Worm (Caenorhabditis elegans) whole organism, early embryonic: ENCODE data around the gene str-7.

Source experiments
- F13C5.2 ChIP-seq: sonication (generic microtip); optimal IDR thresholded peaks from 2 replicates; lab custom pipeline; 2017; ENCODE audit warnings: mild to moderate bottlenecking, missing genetic modification characterization, inconsistent platforms, missing compliant biosample characterization
- aly-1 ChIP-seq: sonication (generic microtip); optimal IDR thresholded peaks from 2 replicates; lab custom pipeline; 2016; ENCODE audit warnings: missing genetic modification characterization, missing compliant biosample characterization
- ama-1 ChIP-seq: fragments of 150-350 bp; optimal IDR thresholded peaks from 2 replicates; lab custom pipeline; 2014
- ceh-13 ChIP-seq: fragments of 200-800 bp; sonication (Bioruptor generic); optimal IDR thresholded peaks from 2 replicates; lab custom pipeline; 2018; ENCODE audit warnings: mild to moderate bottlenecking, missing genetic modification characterization, missing compliant biosample characterization
- ets-7 ChIP-seq: sonication (generic microtip); optimal IDR thresholded peaks from 2 replicates; lab custom pipeline; 2016; ENCODE audit warnings: missing genotype, missing genetic modification characterization, missing compliant biosample characterization
- flt-1 ChIP-seq: fragments of 200-800 bp; sonication (Bioruptor generic); IDR thresholded peaks from 2 replicates; pipeline ENCODE4 v1.3.6; 2022; ENCODE audit warnings: missing genetic modification characterization, missing compliant biosample characterization
- hmg-4 ChIP-seq: fragments of 200-800 bp; sonication (Bioruptor generic); optimal IDR thresholded peaks from 2 replicates; lab custom pipeline; 2018; ENCODE audit warnings: mild to moderate bottlenecking, missing genetic modification characterization, missing compliant biosample characterization
- hnd-1 ChIP-seq: sonication (generic microtip); optimal IDR thresholded peaks from 2 replicates; lab custom pipeline; 2016; ENCODE audit warnings: missing genetic modification characterization, missing compliant biosample characterization
- sea-1 ChIP-seq: fragments of 200-800 bp; sonication (Bioruptor generic); conservative IDR thresholded peaks from 2 replicates; pipeline ENCODE4 v1.3.6; 2022; ENCODE audit warnings: missing genetic modification characterization, missing compliant biosample characterization
- tbx-37 ChIP-seq: fragments of 200-800 bp; sonication (Bioruptor generic); conservative IDR thresholded peaks from 2 replicates; pipeline ENCODE4 v1.3.6; 2022; ENCODE audit warnings: missing genetic modification reagents, missing genetic modification characterization, missing compliant biosample characterization
- tra-4 ChIP-seq: sonication (generic microtip); optimal IDR thresholded peaks from 2 replicates; lab custom pipeline; 2017; ENCODE audit warnings: missing genetic modification characterization, missing compliant biosample characterization

- TF ChIP-seq F13C5.2 (tag; lab: Kevin White, UChicago), result no peak
- TF ChIP-seq flt-1 (GFP tag; lab: Robert Waterston, UW), result no peak
- TF ChIP-seq hmg-4, result no peak
- TF ChIP-seq tbx-37 (GFP tag; lab: Robert Waterston, UW), result no peak
- TF ChIP-seq ceh-13 (GFP tag; lab: Kevin White, UChicago), result no peak
- TF ChIP-seq ama-1 (lab: Kevin White, UChicago), result no peak
- TF ChIP-seq tra-4 (tag; lab: Kevin White, UChicago), result no peak
- no peak for TF ChIP-seq sea-1 (GFP tag; lab: Robert Waterston, UW)
- TF ChIP-seq ets-7 (tag; lab: Kevin White, UChicago), result no peak
- TF ChIP-seq hnd-1 (tag; lab: Kevin White, UChicago), result no peak
- TF ChIP-seq aly-1 (tag; lab: Kevin White, UChicago), result no peak
These were observed 876 bp upstream of the str-7 start, which contains the start of gene cth-1 for ce11 chrV:16100103-16100730.
